Fruit fly (Drosophila melanogaster) whole organism, embryonic: ENCODE measurements around the gene Rchy1.
A peak's percentile ranks its signal among the peaks of the same experiment; 100 is the strongest.

Experiments
- ATbp ChIP-seq: fragments of 200-800 bp; sonication (Bioruptor generic); optimal IDR thresholded peaks from 2 replicates; lab custom pipeline; 2017; ENCODE audit warnings: missing biosample characterization, mild to moderate bottlenecking, missing genetic modification characterization, missing genetic modification reagents
- C15 ChIP-seq: fragments of 200-800 bp; sonication (Bioruptor generic); IDR thresholded peaks from 3 replicates; pipeline ENCODE4 v1.3.6; 2022; ENCODE audit warnings: missing biosample characterization, missing genetic modification characterization
- CG10565 ChIP-seq: fragments of 200-800 bp; sonication (Bioruptor generic); optimal IDR thresholded peaks from 3 replicates; lab custom pipeline; 2016; ENCODE audit warnings: missing biosample characterization, mild to moderate bottlenecking, missing genetic modification characterization
- CG14667 ChIP-seq: fragments of 200-800 bp; sonication (Bioruptor generic); IDR thresholded peaks from 2 replicates; pipeline ENCODE4 v1.3.6; 2022; ENCODE audit warnings: missing biosample characterization, missing genetic modification characterization
- CG17912 ChIP-seq: fragments of 200-800 bp; sonication (Bioruptor generic); optimal IDR thresholded peaks from 2 replicates; lab custom pipeline; 2018; ENCODE audit warnings: missing biosample characterization, mild to moderate bottlenecking, missing genetic modification characterization
- CG2120 ChIP-seq: fragments of 200-800 bp; sonication (Bioruptor generic); optimal IDR thresholded peaks from 3 replicates; lab custom pipeline; 2016; ENCODE audit warnings: missing biosample characterization, missing genetic modification characterization
- CG2875 ChIP-seq: fragments of 200-800 bp; sonication (Bioruptor generic); optimal IDR thresholded peaks from 2 replicates; lab custom pipeline; 2017; ENCODE audit warnings: missing biosample characterization, mild to moderate bottlenecking, missing genetic modification characterization, missing genetic modification reagents
- CG31388 ChIP-seq: fragments of 200-800 bp; sonication (Bioruptor generic); optimal IDR thresholded peaks from 2 replicates; lab custom pipeline; 2016; ENCODE audit warnings: missing biosample characterization, missing genetic modification characterization
- CG3163 ChIP-seq: fragments of 200-800 bp; sonication (Bioruptor generic); optimal IDR thresholded peaks from 3 replicates; lab custom pipeline; 2016; ENCODE audit warnings: missing biosample characterization, missing genetic modification characterization
- CG4360 ChIP-seq: fragments of 200-800 bp; sonication (Bioruptor generic); IDR thresholded peaks from 2 replicates; pipeline ENCODE4 v1.3.6; 2022; ENCODE audit warnings: missing biosample characterization, missing genetic modification characterization
- CG4404 ChIP-seq: fragments of 200-800 bp; sonication (Bioruptor generic); IDR thresholded peaks from 2 replicates; pipeline ENCODE4 v1.3.6; 2022; ENCODE audit warnings: missing biosample characterization, missing genetic modification characterization
- CG4730 ChIP-seq: fragments of 200-800 bp; sonication (Bioruptor generic); IDR thresholded peaks from 2 replicates; pipeline ENCODE4 v1.3.6; 2022; ENCODE audit warnings: missing biosample characterization, missing genetic modification characterization
- CG4820 ChIP-seq: fragments of 200-800 bp; sonication (Bioruptor generic); optimal IDR thresholded peaks from 3 replicates; lab custom pipeline; 2016; ENCODE audit warnings: missing biosample characterization, missing genetic modification characterization
- CG5180 ChIP-seq: fragments of 200-800 bp; sonication (Bioruptor generic); optimal IDR thresholded peaks from 3 replicates; lab custom pipeline; 2017; ENCODE audit warnings: missing biosample characterization, missing genetic modification characterization, mild to moderate bottlenecking, moderate library complexity, missing genetic modification reagents
- CG5953 ChIP-seq: fragments of 200-800 bp; sonication (Bioruptor generic); IDR thresholded peaks from 2 replicates; pipeline ENCODE4 v1.3.6; 2022; ENCODE audit warnings: missing biosample characterization, missing genetic modification characterization
- CG6654 ChIP-seq: fragments of 200-800 bp; sonication (Bioruptor generic); optimal IDR thresholded peaks from 2 replicates; lab custom pipeline; 2017; ENCODE audit warnings: missing biosample characterization, mild to moderate bottlenecking, missing genetic modification characterization
- CG7372 ChIP-seq: fragments of 200-800 bp; sonication (Bioruptor generic); IDR thresholded peaks from 2 replicates; pipeline ENCODE4 v1.3.6; 2022; ENCODE audit warnings: missing biosample characterization, missing genetic modification characterization
- CG7556 ChIP-seq: fragments of 200-800 bp; sonication (Bioruptor generic); optimal IDR thresholded peaks from 2 replicates; lab custom pipeline; 2017; ENCODE audit warnings: missing biosample characterization, mild to moderate bottlenecking, missing genetic modification characterization
- CG7839 ChIP-seq: fragments of 200-800 bp; sonication (Bioruptor generic); optimal IDR thresholded peaks from 3 replicates; lab custom pipeline; 2018; ENCODE audit warnings: missing biosample characterization, mild to moderate bottlenecking, missing genetic modification characterization, moderate library complexity
- CG7963 ChIP-seq: fragments of 200-800 bp; sonication (Bioruptor generic); IDR thresholded peaks from 3 replicates; pipeline ENCODE4 v1.3.6; 2022; ENCODE audit warnings: missing biosample characterization, missing genetic modification characterization; ENCODE audit not compliant: partially characterized antibody
- CG8944 ChIP-seq: fragments of 200-800 bp; sonication (Bioruptor generic); optimal IDR thresholded peaks from 3 replicates; lab custom pipeline; 2016; ENCODE audit warnings: missing biosample characterization, missing genetic modification characterization
- CG9727 ChIP-seq: fragments of 200-800 bp; sonication (Bioruptor generic); optimal IDR thresholded peaks from 3 replicates; lab custom pipeline; 2017; ENCODE audit warnings: missing biosample characterization, mild to moderate bottlenecking, missing genetic modification characterization
- CTCF ChIP-seq: fragments of 200-800 bp; sonication (Bioruptor generic); optimal IDR thresholded peaks from 2 replicates; lab custom pipeline; 2017; ENCODE audit warnings: missing biosample characterization, mild to moderate bottlenecking, missing genetic modification characterization, moderate library complexity
- Dll ChIP-seq: fragments of 200-800 bp; sonication (Bioruptor generic); IDR thresholded peaks from 4 replicates; pipeline ENCODE4 v1.3.6; 2022; ENCODE audit warnings: missing biosample characterization, missing genetic modification characterization; ENCODE audit not compliant: partially characterized antibody
- HLH4C ChIP-seq: fragments of 200-800 bp; sonication (Bioruptor generic); IDR thresholded peaks from 3 replicates; pipeline ENCODE4 v1.3.6; 2022; ENCODE audit warnings: missing biosample characterization, missing genetic modification characterization; ENCODE audit not compliant: partially characterized antibody
- Hsf ChIP-seq: fragments of 200-800 bp; sonication (Bioruptor generic); optimal IDR thresholded peaks from 3 replicates; lab custom pipeline; 2016; ENCODE audit warnings: missing biosample characterization, missing genetic modification characterization
- Lhr ChIP-seq: fragments of 200-800 bp; sonication (Bioruptor generic); optimal IDR thresholded peaks from 3 replicates; lab custom pipeline; 2017; ENCODE audit warnings: mild to moderate bottlenecking, missing biosample characterization, missing genetic modification reagents, missing genetic modification characterization
- MBD-R2 ChIP-seq: fragments of 200-800 bp; sonication (Bioruptor generic); IDR thresholded peaks from 2 replicates; pipeline ENCODE4 v1.3.6; 2022; ENCODE audit warnings: missing biosample characterization, missing genetic modification characterization
- Nf-YB ChIP-seq: fragments of 200-800 bp; sonication (Bioruptor generic); optimal IDR thresholded peaks from 3 replicates; lab custom pipeline; 2019; ENCODE audit warnings: missing biosample characterization, mild to moderate bottlenecking, missing genetic modification characterization, moderate library complexity
- Pdp1 ChIP-seq, 2 experiments: fragments of 200-800 bp; sonication (Bioruptor generic); optimal IDR thresholded peaks; 3 replicates each; lab custom pipeline; 2016; ENCODE audit warnings: missing biosample characterization in 2 of 2, missing genetic modification characterization in 2 of 2, mild to moderate bottlenecking in 1 of 2, moderate library complexity in 1 of 2
- Sin3A ChIP-seq: fragments of >200 bp; optimal IDR thresholded peaks from 2 replicates; lab custom pipeline; 2018
- Sox102F ChIP-seq: fragments of 200-800 bp; sonication (Bioruptor generic); optimal IDR thresholded peaks from 2 replicates; lab custom pipeline; 2018; ENCODE audit warnings: missing biosample characterization, mild to moderate bottlenecking, missing genetic modification characterization, moderate library complexity
- ase ChIP-seq: fragments of 200-800 bp; sonication (Bioruptor generic); IDR thresholded peaks from 3 replicates; pipeline ENCODE4 v1.3.6; 2022; ENCODE audit warnings: missing biosample characterization, missing genetic modification characterization
- chinmo ChIP-seq: fragments of 200-800 bp; sonication (Bioruptor generic); IDR thresholded peaks from 4 replicates; pipeline ENCODE4 v1.3.6; 2022; ENCODE audit warnings: missing biosample characterization, missing genetic modification characterization; ENCODE audit not compliant: partially characterized antibody
- dan ChIP-seq: fragments of 200-800 bp; sonication (Bioruptor generic); IDR thresholded peaks from 2 replicates; pipeline ENCODE4 v1.3.6; 2022; ENCODE audit warnings: missing biosample characterization, missing genetic modification characterization
- danr ChIP-seq: fragments of 200-800 bp; sonication (Bioruptor generic); IDR thresholded peaks from 2 replicates; pipeline ENCODE4 v1.3.6; 2022; ENCODE audit warnings: missing biosample characterization, missing genetic modification characterization
- emc ChIP-seq: fragments of 200-800 bp; sonication (Bioruptor generic); optimal IDR thresholded peaks from 2 replicates; lab custom pipeline; 2016; ENCODE audit warnings: missing biosample characterization, missing genetic modification characterization
- ewg ChIP-seq: fragments of 200-800 bp; sonication (Bioruptor generic); optimal IDR thresholded peaks from 3 replicates; lab custom pipeline; 2017; ENCODE audit warnings: mild to moderate bottlenecking, missing biosample characterization, missing genetic modification reagents, missing genetic modification characterization
- hth ChIP-seq: fragments of >200 bp; optimal IDR thresholded peaks from 2 replicates; lab custom pipeline; 2017; ENCODE audit warnings: inconsistent platforms
- ind ChIP-seq: fragments of 200-800 bp; sonication (Bioruptor generic); optimal IDR thresholded peaks from 3 replicates; lab custom pipeline; 2016; ENCODE audit warnings: missing biosample characterization, missing genetic modification characterization
- mld ChIP-seq: fragments of 200-800 bp; sonication (Bioruptor generic); IDR thresholded peaks from 3 replicates; pipeline ENCODE4 v1.3.6; 2022; ENCODE audit warnings: missing biosample characterization, missing genetic modification characterization; ENCODE audit not compliant: partially characterized antibody
- nerfin-1 ChIP-seq: fragments of 200-800 bp; sonication (Bioruptor generic); optimal IDR thresholded peaks from 3 replicates; lab custom pipeline; 2019; ENCODE audit warnings: missing biosample characterization, mild to moderate bottlenecking, missing genetic modification characterization, moderate library complexity
- odd ChIP-seq: fragments of 200-800 bp; sonication (Bioruptor generic); optimal IDR thresholded peaks from 2 replicates; lab custom pipeline; 2017; ENCODE audit warnings: missing biosample characterization, mild to moderate bottlenecking, missing genetic modification characterization
- onecut ChIP-seq: fragments of 200-800 bp; sonication (Bioruptor generic); IDR thresholded peaks from 2 replicates; pipeline ENCODE4 v1.3.6; 2022; ENCODE audit warnings: missing biosample characterization, missing genetic modification characterization
- org-1 ChIP-seq: fragments of 200-800 bp; sonication (Bioruptor generic); optimal IDR thresholded peaks from 2 replicates; lab custom pipeline; 2017; ENCODE audit warnings: missing biosample characterization, missing genetic modification characterization
- p53 ChIP-seq: fragments of 200-800 bp; sonication (Bioruptor generic); optimal IDR thresholded peaks from 2 replicates; lab custom pipeline; 2016; ENCODE audit warnings: missing biosample characterization, missing genetic modification characterization
- ro ChIP-seq: fragments of 200-800 bp; sonication (Bioruptor generic); IDR thresholded peaks from 2 replicates; pipeline ENCODE4 v1.3.6; 2022; ENCODE audit warnings: missing biosample characterization, missing genetic modification characterization
- tna ChIP-seq: fragments of 200-800 bp; sonication (Bioruptor generic); IDR thresholded peaks from 2 replicates; pipeline ENCODE4 v1.3.6; 2022; ENCODE audit warnings: missing biosample characterization, missing genetic modification characterization; ENCODE audit not compliant: partially characterized antibody
- toy ChIP-seq: fragments of 200-800 bp; sonication (Bioruptor generic); IDR thresholded peaks from 2 replicates; pipeline ENCODE4 v1.3.6; 2022; ENCODE audit warnings: missing biosample characterization, missing genetic modification characterization
- zen ChIP-seq: fragments of 200-800 bp; sonication (Bioruptor generic); optimal IDR thresholded peaks from 3 replicates; lab custom pipeline; 2018; ENCODE audit warnings: missing biosample characterization, mild to moderate bottlenecking, missing genetic modification characterization, moderate library complexity
- zen2 ChIP-seq: fragments of 200-800 bp; sonication (Bioruptor generic); IDR thresholded peaks from 3 replicates; pipeline ENCODE4 v1.3.6; 2022; ENCODE audit warnings: missing biosample characterization, missing genetic modification characterization; ENCODE audit not compliant: partially characterized antibody

The Rchy1 gene

dm6 chr2L:6488676-6489140 lies 23.2 kb upstream of the Rchy1 start, which contains the start of the genes KFase and epsilonCOP (continued):
- TF ChIP-seq CG10565 (GFP tag; lab: Kevin White, UChicago) (no peak), ase (GFP tag; lab: Robert Waterston, UW) (0 out of 3 replicates have a peak, but pooled peaks have one; percentile 26), CG2120 (peak; percentile 79), CG8944 (peak; percentile 38), zen (tag; lab: Kevin White, UChicago) (peak; percentile 86), CG4820 (GFP tag; lab: Kevin White, UChicago) (peak; percentile 46), Nf-YB (GFP tag; lab: Kevin White, UChicago) (peak; percentile 33), Hsf (GFP tag; lab: Kevin White, UChicago) (peak; percentile 71), MBD-R2 (GFP tag; lab: Robert Waterston, UW) (peak; percentile 44; the same call in 1 of the 2 replicates), ewg (no peak), mld (GFP tag; lab: Robert Waterston, UW) (no peak), zen2 (GFP tag; lab: Robert Waterston, UW) (peak; percentile 59; the same call in 2 of the 3 replicates), CG17912 (GFP tag; lab: Kevin White, UChicago) (peak; percentile 3), org-1 (GFP tag; lab: Kevin White, UChicago) (no peak), ind (GFP tag; lab: Kevin White, UChicago) (peak; percentile 65), CG4404 (GFP tag; lab: Robert Waterston, UW) (peak; percentile 15; the same call in 1 of the 2 replicates), nerfin-1 (tag; lab: Kevin White, UChicago) (peak; percentile 22), tna (GFP tag; lab: Robert Waterston, UW) (peak; percentile 57; the same call in 1 of the 2 replicates), hth (no peak), chinmo (peak; percentile 73; the same call in 2 of the 4 replicates), CG7839 (tag; lab: Kevin White, UChicago) (peak; percentile 45), emc (GFP tag; lab: Kevin White, UChicago) (peak; percentile 6), p53 (no peak), onecut (GFP tag; lab: Robert Waterston, UW) (no peak), CTCF (GFP tag; lab: Kevin White, UChicago) (peak; percentile 1), CG9727 (GFP tag; lab: Kevin White, UChicago) (peak; percentile 71), CG7372 (GFP tag; lab: Robert Waterston, UW) (no peak), ro (no peak), C15 (no peak), CG5953 (peak; percentile 55; the same call in 1 of the 2 replicates), CG2875 (GFP tag; lab: Kevin White, UChicago) (no peak), Dll (GFP tag; lab: Robert Waterston, UW) (peak; percentile 76; the same call in 3 of the 4 replicates), CG31388 (GFP tag; lab: Kevin White, UChicago) (no peak), ATbp (GFP tag; lab: Kevin White, UChicago) (no peak), CG14667 (no peak), HLH4C (GFP tag; lab: Robert Waterston, UW) (peak; percentile 87), CG6654 (no peak), CG4730 (0 out of 2 replicates have a peak, but pooled peaks have one; percentile 28), danr (GFP tag; lab: Robert Waterston, UW) (no peak), toy (no peak), CG3163 (GFP tag; lab: Kevin White, UChicago) (peak; percentile 5), CG5180 (no peak), CG7963 (GFP tag; lab: Robert Waterston, UW) (peak; percentile 71; the same call in 2 of the 3 replicates), Sin3A (peak; percentile 43), Pdp1 (GFP tag; optimal IDR thresholded peaks at IDR 0.05; lab: Kevin White, UChicago) (peak in 1 of 2 experiments; percentile 61), odd (GFP tag; lab: Kevin White, UChicago) (peak; percentile 18), CG7556 (GFP tag; lab: Kevin White, UChicago) (peak; percentile 55), dan (no peak), Lhr (GFP tag; lab: Kevin White, UChicago) (peak; percentile 83), CG4360 (GFP tag; lab: Robert Waterston, UW) (no peak), Sox102F (GFP tag; lab: Kevin White, UChicago) (peak; percentile 43)
